Worm (Caenorhabditis elegans) whole organism, late embryonic: ENCODE measurements around the gene bcs-1.

Experiments
- C08G9.2 ChIP-seq: sonication (generic microtip); optimal IDR thresholded peaks from 2 replicates; lab custom pipeline; 2016; ENCODE audit warnings: mild to moderate bottlenecking, missing genetic modification characterization, moderate library complexity, missing compliant biosample characterization
- C38D4.7 ChIP-seq: fragments of 200-800 bp; sonication (Bioruptor generic); optimal IDR thresholded peaks from 2 replicates; lab custom pipeline; 2018; ENCODE audit warnings: mild to moderate bottlenecking, missing genetic modification characterization, moderate library complexity, missing compliant biosample characterization
- K02D7.2 ChIP-seq: sonication (generic microtip); optimal IDR thresholded peaks from 2 replicates; lab custom pipeline; 2017; ENCODE audit warnings: mild to moderate bottlenecking, missing genetic modification characterization, missing compliant biosample characterization
- K09A11.1 ChIP-seq: sonication (generic microtip); optimal IDR thresholded peaks from 2 replicates; lab custom pipeline; 2017; ENCODE audit warnings: antibody characterized with exemption, mild to moderate bottlenecking, missing genetic modification characterization, missing compliant biosample characterization; ENCODE audit not compliant: insufficient read depth
- T23F11.4 ChIP-seq: fragments of 200-800 bp; sonication (Bioruptor generic); optimal IDR thresholded peaks from 2 replicates; lab custom pipeline; 2018; ENCODE audit warnings: mild to moderate bottlenecking, missing genetic modification characterization, missing compliant biosample characterization
- Y22D7AL.16 ChIP-seq: sonication (generic microtip); optimal IDR thresholded peaks from 2 replicates; lab custom pipeline; 2016; ENCODE audit warnings: missing genetic modification characterization, missing compliant biosample characterization
- ceh-14 ChIP-seq: sonication (generic microtip); optimal IDR thresholded peaks from 2 replicates; lab custom pipeline; 2016; ENCODE audit warnings: missing genotype, missing genetic modification characterization, missing compliant biosample characterization
- ceh-18 ChIP-seq: sonication (generic microtip); optimal IDR thresholded peaks from 2 replicates; lab custom pipeline; 2016; ENCODE audit warnings: missing genetic modification characterization, missing compliant biosample characterization
- ceh-31 ChIP-seq: sonication (generic microtip); optimal IDR thresholded peaks from 2 replicates; lab custom pipeline; 2016; ENCODE audit warnings: missing genetic modification characterization, missing compliant biosample characterization
- ceh-34 ChIP-seq: sonication (generic microtip); optimal IDR thresholded peaks from 2 replicates; lab custom pipeline; 2016; ENCODE audit warnings: mild to moderate bottlenecking, missing genetic modification characterization, missing compliant biosample characterization
- ceh-45 ChIP-seq: fragments of 200-800 bp; sonication (Bioruptor generic); IDR thresholded peaks from 2 replicates; pipeline ENCODE4 v1.3.6; 2022; ENCODE audit warnings: missing genetic modification reagents, missing genetic modification characterization, missing compliant biosample characterization
- ceh-9 ChIP-seq: sonication (generic microtip); optimal IDR thresholded peaks from 2 replicates; lab custom pipeline; 2016; ENCODE audit warnings: mild to moderate bottlenecking, missing genetic modification characterization, inconsistent platforms, missing compliant biosample characterization
- che-1 ChIP-seq: sonication (generic microtip); optimal IDR thresholded peaks from 2 replicates; lab custom pipeline; 2016; ENCODE audit warnings: mild to moderate bottlenecking, missing genetic modification characterization, missing compliant biosample characterization
- dmd-4 ChIP-seq: sonication (generic microtip); optimal IDR thresholded peaks from 2 replicates; lab custom pipeline; 2016; ENCODE audit warnings: borderline replicate concordance, missing genetic modification characterization, missing compliant biosample characterization
- ets-4 ChIP-seq: sonication (generic microtip); optimal IDR thresholded peaks from 2 replicates; lab custom pipeline; 2016; ENCODE audit warnings: missing genetic modification characterization, missing compliant biosample characterization
- fax-1 ChIP-seq: sonication (generic microtip); optimal IDR thresholded peaks from 2 replicates; lab custom pipeline; 2016; ENCODE audit warnings: missing genotype, missing genetic modification characterization, missing compliant biosample characterization
- fkh-10 ChIP-seq: fragments of 150-350 bp; optimal IDR thresholded peaks from 2 replicates; lab custom pipeline; 2014; ENCODE audit warnings: missing biosample characterization, missing genetic modification reagents, missing genetic modification characterization
- fkh-6 ChIP-seq: sonication (generic microtip); optimal IDR thresholded peaks from 2 replicates; lab custom pipeline; 2016; ENCODE audit warnings: missing genetic modification characterization, missing compliant biosample characterization
- gmeb-2 ChIP-seq: sonication (generic microtip); optimal IDR thresholded peaks from 2 replicates; lab custom pipeline; 2016; ENCODE audit warnings: missing genetic modification characterization, inconsistent platforms, missing compliant biosample characterization
- hlh-15 ChIP-seq: sonication (generic microtip); optimal IDR thresholded peaks from 2 replicates; lab custom pipeline; 2016; ENCODE audit warnings: missing genetic modification characterization, missing compliant biosample characterization
- hlh-6 ChIP-seq: sonication (generic microtip); optimal IDR thresholded peaks from 2 replicates; lab custom pipeline; 2016; ENCODE audit warnings: missing genotype, missing genetic modification characterization, missing compliant biosample characterization
- lin-11 ChIP-seq: fragments of 200-800 bp; sonication (Bioruptor generic); optimal IDR thresholded peaks from 2 replicates; lab custom pipeline; 2018; ENCODE audit warnings: mild to moderate bottlenecking, missing genetic modification characterization, missing compliant biosample characterization
- nfya-1 ChIP-seq: sonication (generic microtip); optimal IDR thresholded peaks from 2 replicates; lab custom pipeline; 2017; ENCODE audit warnings: missing genetic modification characterization, mild to moderate bottlenecking, missing compliant biosample characterization, antibody characterized with exemption, moderate library complexity
- nhr-11 ChIP-seq: fragments of 150-350 bp; optimal IDR thresholded peaks from 2 replicates; lab custom pipeline; 2014; ENCODE audit warnings: missing biosample characterization, missing genetic modification characterization
- nhr-232 ChIP-seq: sonication (generic microtip); optimal IDR thresholded peaks from 2 replicates; lab custom pipeline; 2016; ENCODE audit warnings: missing genetic modification characterization, missing compliant biosample characterization
- npax-4 ChIP-seq: sonication (generic microtip); optimal IDR thresholded peaks from 2 replicates; lab custom pipeline; 2016; ENCODE audit warnings: missing genetic modification characterization, missing compliant biosample characterization
- odd-2 ChIP-seq: sonication (generic microtip); optimal IDR thresholded peaks from 2 replicates; lab custom pipeline; 2017; ENCODE audit warnings: antibody characterized with exemption, mild to moderate bottlenecking, missing genetic modification characterization, missing compliant biosample characterization
- pag-3 ChIP-seq: sonication (generic microtip); optimal IDR thresholded peaks from 2 replicates; lab custom pipeline; 2016; ENCODE audit warnings: missing compliant biosample characterization, missing genetic modification characterization, borderline replicate concordance
- pat-9 ChIP-seq: fragments of 200-800 bp; sonication (Bioruptor generic); optimal IDR thresholded peaks from 2 replicates; lab custom pipeline; 2018; ENCODE audit warnings: mild to moderate bottlenecking, missing genetic modification characterization, moderate library complexity, missing compliant biosample characterization
- pha-2 ChIP-seq: sonication (generic microtip); optimal IDR thresholded peaks from 2 replicates; lab custom pipeline; 2017; ENCODE audit warnings: mild to moderate bottlenecking, missing genetic modification characterization, missing compliant biosample characterization
- pros-1 ChIP-seq: fragments of 150-350 bp; optimal IDR thresholded peaks from 2 replicates; lab custom pipeline; 2014; ENCODE audit warnings: missing biosample characterization, missing genetic modification reagents, missing genetic modification characterization
- ref-2 ChIP-seq: sonication (generic microtip); optimal IDR thresholded peaks from 2 replicates; lab custom pipeline; 2016; ENCODE audit warnings: missing genetic modification characterization, missing compliant biosample characterization
- sox-4 ChIP-seq: sonication (generic microtip); optimal IDR thresholded peaks from 2 replicates; lab custom pipeline; 2017; ENCODE audit warnings: mild to moderate bottlenecking, missing genetic modification characterization, inconsistent platforms, missing compliant biosample characterization
- syd-9 ChIP-seq: sonication (generic microtip); optimal IDR thresholded peaks from 2 replicates; lab custom pipeline; 2016; ENCODE audit warnings: mild to moderate bottlenecking, missing genetic modification characterization, moderate library complexity, missing compliant biosample characterization
- tbx-2 ChIP-seq: sonication (generic microtip); optimal IDR thresholded peaks from 2 replicates; lab custom pipeline; 2016; ENCODE audit warnings: missing genetic modification characterization, missing compliant biosample characterization
- unc-3 ChIP-seq, 2 experiments: fragments of 200-800 bp in 1 of 2; sonication (Bioruptor generic) in 1 of 2; sonication (generic microtip) in 1 of 2; conservative IDR thresholded peaks in 1 of 2; optimal IDR thresholded peaks in 1 of 2; 2 replicates each; pipeline versions ENCODE4 v1.3.6 to Lab custom; 2016 to 2022; ENCODE audit warnings: missing compliant biosample characterization in 2 of 2, missing genetic modification characterization in 2 of 2, missing genetic modification reagents in 1 of 2
- unc-42 ChIP-seq: sonication (generic microtip); optimal IDR thresholded peaks from 2 replicates; lab custom pipeline; 2016; ENCODE audit warnings: missing genotype, missing genetic modification characterization, missing compliant biosample characterization
- zip-5 ChIP-seq: sonication (generic microtip); optimal IDR thresholded peaks from 2 replicates; lab custom pipeline; 2016; ENCODE audit warnings: missing genetic modification characterization, missing compliant biosample characterization
- ztf-16 ChIP-seq: sonication (generic microtip); optimal IDR thresholded peaks from 2 replicates; lab custom pipeline; 2017; ENCODE audit warnings: missing genetic modification characterization, missing compliant biosample characterization

The bcs-1 gene

ce11 chrII:8532015-8532414 lies 38.9 kb upstream of the bcs-1 start:
- TF ChIP-seq ref-2 (tag; lab: Kevin White, UChicago), result no peak
- peak; percentile 8 for TF ChIP-seq ceh-31 (tag; lab: Kevin White, UChicago)
- TF ChIP-seq T23F11.4 (GFP tag; lab: Kevin White, UChicago), result no peak
- TF ChIP-seq syd-9, result no peak
- no peak for TF ChIP-seq C08G9.2 (tag; lab: Kevin White, UChicago)
- peak; percentile 16 for TF ChIP-seq pha-2 (tag; lab: Kevin White, UChicago)
- no peak for TF ChIP-seq lin-11 (tag; lab: Kevin White, UChicago)
- no peak for TF ChIP-seq C38D4.7 (GFP tag; lab: Kevin White, UChicago)
- no peak for TF ChIP-seq K09A11.1 (tag; lab: Kevin White, UChicago)
- TF ChIP-seq sox-4, result no peak
- no peak for TF ChIP-seq ceh-9 (tag; lab: Kevin White, UChicago)
- TF ChIP-seq nhr-232 (tag; lab: Kevin White, UChicago), result no peak
- no peak for TF ChIP-seq fkh-10 (GFP tag; lab: Kevin White, UChicago)
- TF ChIP-seq unc-42 (tag; lab: Kevin White, UChicago), result no peak
- no peak for TF ChIP-seq pros-1
- TF ChIP-seq nfya-1 (tag; lab: Kevin White, UChicago), result peak; percentile 51
- TF ChIP-seq unc-3 (GFP tag; conservative IDR thresholded peaks at IDR 0.05; lab: Robert Waterston, UW), result no peak
- TF ChIP-seq unc-3 (tag; optimal IDR thresholded peaks at IDR 0.05; lab: Kevin White, UChicago), result no peak
- peak; percentile 65 for TF ChIP-seq ceh-34 (tag; lab: Kevin White, UChicago)
- TF ChIP-seq tbx-2 (tag; lab: Kevin White, UChicago), result peak; percentile 48
- no peak for TF ChIP-seq K02D7.2 (tag; lab: Kevin White, UChicago)
- TF ChIP-seq hlh-15 (tag; lab: Kevin White, UChicago), result no peak
- no peak for TF ChIP-seq hlh-6 (tag; lab: Kevin White, UChicago)

- TF ChIP-seq nhr-11 (tag; lab: Kevin White, UChicago) (no peak), ceh-9 (tag; lab: Kevin White, UChicago) (no peak), npax-4 (tag; lab: Kevin White, UChicago) (no peak), pha-2 (tag; lab: Kevin White, UChicago) (no peak), hlh-6 (tag; lab: Kevin White, UChicago) (no peak), hlh-15 (tag; lab: Kevin White, UChicago) (no peak), unc-42 (tag; lab: Kevin White, UChicago) (no peak), ceh-45 (GFP tag; lab: Robert Waterston, UW) (no peak), fax-1 (tag; lab: Kevin White, UChicago) (no peak)
- TF ChIP-seq, all 69 proteins: peak for 0
Measured at ce11 chrII:8536060-8536459, 34.8 kb upstream of the bcs-1 start, which contains the start of gene W01C9.2. Gene W01C9.2, plus strand, starts transcription at chrII:8536360.

ce11 chrII:8540412-8540811 lies 30.5 kb upstream of the bcs-1 start, which contains the start of gene pqn-73:
Gene pqn-73, plus strand, starts transcription at chrII:8540712.
- TF ChIP-seq C38D4.7 (GFP tag; lab: Kevin White, UChicago), result no peak
- TF ChIP-seq odd-2 (tag; lab: Kevin White, UChicago), result no peak
- no peak for TF ChIP-seq nfya-1 (tag; lab: Kevin White, UChicago)
- TF ChIP-seq pag-3, result no peak
- no peak for TF ChIP-seq zip-5 (tag; lab: Kevin White, UChicago)
- TF ChIP-seq fkh-6 (tag; lab: Kevin White, UChicago), result no peak

ce11 chrII:8545315-8545714 lies 25.6 kb upstream of the bcs-1 start, which contains the start of gene decr-1.2:
Gene decr-1.2, plus strand, starts transcription at chrII:8545615.
- no peak for TF ChIP-seq gmeb-2
- no peak for TF ChIP-seq che-1
- TF ChIP-seq syd-9, result no peak
- TF ChIP-seq ceh-18 (tag; lab: Kevin White, UChicago), result no peak
- TF ChIP-seq Y22D7AL.16 (tag; lab: Kevin White, UChicago), result no peak
- TF ChIP-seq dmd-4, result no peak
- no peak for TF ChIP-seq ets-4 (tag; lab: Kevin White, UChicago)
- no peak for TF ChIP-seq nhr-232 (tag; lab: Kevin White, UChicago)
- no peak for TF ChIP-seq nhr-11 (tag; lab: Kevin White, UChicago)
- no peak for TF ChIP-seq ceh-45 (GFP tag; lab: Robert Waterston, UW)
- no peak for TF ChIP-seq pat-9 (tag; lab: Kevin White, UChicago)
- no peak for TF ChIP-seq ztf-16 (tag; lab: Kevin White, UChicago)
- TF ChIP-seq tbx-2 (tag; lab: Kevin White, UChicago), result no peak
- no peak for TF ChIP-seq ceh-14 (tag; lab: Kevin White, UChicago)
- TF ChIP-seq C08G9.2 (tag; lab: Kevin White, UChicago), result no peak
